Worm (Caenorhabditis elegans) whole organism, L2 larva: ENCODE data around the gene fut-4.

Source experiments
- unc-39 ChIP-seq: fragments of 150-350 bp; optimal IDR thresholded peaks from 2 replicates; lab custom pipeline; 2014; ENCODE audit warnings: missing biosample characterization, missing genetic modification characterization
- ztf-11 ChIP-seq: sonication (generic microtip); optimal IDR thresholded peaks from 2 replicates; lab custom pipeline; 2017; ENCODE audit warnings: missing biosample characterization, missing genetic modification characterization

DNA sequence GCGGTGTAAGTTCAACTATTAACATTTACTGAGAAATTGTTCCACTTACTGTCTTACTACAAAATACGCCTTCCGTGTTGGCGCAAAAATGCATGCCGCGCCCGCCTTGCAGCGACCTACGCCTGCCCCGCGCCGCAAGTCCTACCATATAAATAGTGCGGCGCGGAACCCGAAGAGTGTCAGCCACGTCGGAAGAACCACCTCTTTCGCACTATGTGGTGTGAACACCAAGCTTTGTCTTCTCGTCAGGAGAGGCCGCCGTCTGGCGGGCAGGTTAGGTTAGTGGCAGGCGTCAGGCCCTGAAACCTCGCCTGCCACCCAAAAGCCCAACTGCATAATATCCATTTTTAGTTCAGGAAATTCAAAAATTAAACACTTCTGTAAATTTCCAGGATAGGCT is 43.0 kb upstream of the fut-4 start:
- TF ChIP-seq ztf-11 (tag; lab: Kevin White, UChicago), result no peak
- no peak for TF ChIP-seq unc-39 (tag; lab: Kevin White, UChicago)
